Worm (Caenorhabditis elegans): ENCODE results near the gene M02B7.2.

M02B7.2 gene

DNA sequence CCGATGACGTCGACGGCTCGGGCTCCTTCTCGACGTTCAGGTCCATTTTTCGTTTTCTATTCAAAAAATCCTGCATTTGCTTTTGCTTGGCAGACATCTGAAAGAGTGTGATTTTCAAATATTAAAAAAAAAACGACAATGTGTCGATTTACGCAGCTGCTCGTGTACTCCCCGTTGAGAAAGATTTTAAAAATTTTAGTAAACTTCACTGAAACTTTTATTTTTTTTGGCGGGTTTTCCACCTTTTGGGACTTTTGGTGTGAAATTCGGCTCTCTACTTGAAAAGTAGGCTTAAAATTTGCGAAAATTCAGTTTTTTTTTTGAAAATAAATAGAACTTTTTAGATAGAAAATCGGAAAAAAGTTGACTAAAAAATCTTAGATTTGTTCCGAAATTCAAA is 3.7 kb downstream of the M02B7.2 start, which contains the start of gene M02B7.7:
TSS of gene M02B7.7 (minus strand) at position 101 of the 400 bp plus-strand sequence.
- TF ChIP-seq W03F9.2 (tag; optimal IDR thresholded peaks at IDR 0.05) (no peak), him-1 (tag; optimal IDR thresholded peaks at IDR 0.05) (no peak), dao-5 (tag; optimal IDR thresholded peaks at IDR 0.05) (no peak)

DNA sequence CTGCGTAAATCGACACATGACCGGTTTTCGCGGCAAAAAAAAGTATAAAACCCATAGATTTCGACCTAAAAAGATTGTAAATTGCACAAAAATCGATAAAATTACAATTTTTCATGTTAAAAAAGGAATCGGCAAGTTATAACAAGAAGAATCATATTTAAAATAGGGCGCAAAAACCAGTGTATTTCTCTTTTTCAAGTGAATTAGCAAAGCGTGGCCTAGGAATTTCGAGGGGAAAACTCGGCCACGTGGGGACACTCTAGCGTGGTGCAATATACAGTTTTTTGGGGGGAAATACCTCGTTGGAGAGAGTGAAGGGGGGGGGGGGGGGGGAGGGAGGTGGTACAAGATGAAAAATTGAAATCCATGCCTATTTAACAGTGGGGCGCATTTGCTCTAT is 4.2 kb downstream of the M02B7.2 start:
- TF ChIP-seq W03F9.2 (tag; optimal IDR thresholded peaks at IDR 0.05): no peak
- no peak for TF ChIP-seq dao-5 (tag; optimal IDR thresholded peaks at IDR 0.05)
- TF ChIP-seq him-1 (tag; optimal IDR thresholded peaks at IDR 0.05): no peak

- TF ChIP-seq W03F9.2 (tag; optimal IDR thresholded peaks at IDR 0.05): no peak
- TF ChIP-seq dao-5 (tag; optimal IDR thresholded peaks at IDR 0.05): no peak
- TF ChIP-seq him-1 (tag; optimal IDR thresholded peaks at IDR 0.05): no peak
Observed at ce11 chrIV:3812812-3813211, 9.4 kb downstream of the M02B7.2 start.

ce11 chrIV:3814553-3815258 is 11.3 kb downstream of the M02B7.2 start:
- no peak for TF ChIP-seq dao-5 (tag; optimal IDR thresholded peaks at IDR 0.05)
- no peak for TF ChIP-seq him-1 (tag; optimal IDR thresholded peaks at IDR 0.05)
- no peak for TF ChIP-seq W03F9.2 (tag; optimal IDR thresholded peaks at IDR 0.05)

DNA sequence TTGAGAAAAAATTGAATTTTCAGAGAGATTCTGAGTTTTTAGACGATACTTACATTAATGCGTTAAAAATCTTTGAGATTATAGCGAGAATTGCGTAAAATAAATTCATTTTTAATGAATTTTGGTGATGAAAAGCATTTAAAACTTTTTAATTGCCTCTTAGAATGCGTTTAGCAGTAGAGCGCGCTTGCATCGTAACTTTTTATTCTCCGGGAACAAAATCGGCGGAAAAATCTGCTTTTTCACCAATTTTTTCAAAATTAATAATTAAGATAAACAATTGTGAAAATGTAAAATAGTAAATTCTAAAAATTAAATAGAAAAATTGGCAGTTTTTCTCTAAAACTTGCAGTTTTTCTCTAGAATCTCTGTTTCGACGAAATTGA is 11.9 kb downstream of the M02B7.2 start:
- TF ChIP-seq dao-5 (tag; optimal IDR thresholded peaks at IDR 0.05): no peak
- no peak for TF ChIP-seq him-1 (tag; optimal IDR thresholded peaks at IDR 0.05)
- TF ChIP-seq W03F9.2 (tag; optimal IDR thresholded peaks at IDR 0.05): no peak

DNA sequence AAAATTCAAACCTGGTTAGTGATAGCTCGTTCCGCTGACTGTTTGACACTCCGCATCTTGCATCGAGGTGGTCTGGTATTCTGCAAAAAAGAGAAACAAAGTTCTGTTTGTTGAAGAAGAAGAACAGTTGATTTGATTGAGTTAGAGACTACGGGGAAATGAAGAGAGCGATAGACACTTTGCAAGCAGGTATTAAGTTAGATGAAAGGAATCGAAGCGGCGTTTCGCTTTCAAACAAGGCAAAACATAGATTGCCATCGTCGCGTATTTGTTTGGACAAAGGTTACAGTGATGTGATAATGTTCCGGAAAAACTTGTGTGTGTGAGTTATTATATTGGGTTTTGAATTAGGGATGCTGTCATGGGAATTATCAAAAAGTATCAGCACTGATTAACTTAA is 13.9 kb downstream of the M02B7.2 start:
- TF ChIP-seq him-1 (tag; optimal IDR thresholded peaks at IDR 0.05) (no peak), dao-5 (tag; optimal IDR thresholded peaks at IDR 0.05) (no peak), W03F9.2 (tag; optimal IDR thresholded peaks at IDR 0.05) (no peak)

DNA sequence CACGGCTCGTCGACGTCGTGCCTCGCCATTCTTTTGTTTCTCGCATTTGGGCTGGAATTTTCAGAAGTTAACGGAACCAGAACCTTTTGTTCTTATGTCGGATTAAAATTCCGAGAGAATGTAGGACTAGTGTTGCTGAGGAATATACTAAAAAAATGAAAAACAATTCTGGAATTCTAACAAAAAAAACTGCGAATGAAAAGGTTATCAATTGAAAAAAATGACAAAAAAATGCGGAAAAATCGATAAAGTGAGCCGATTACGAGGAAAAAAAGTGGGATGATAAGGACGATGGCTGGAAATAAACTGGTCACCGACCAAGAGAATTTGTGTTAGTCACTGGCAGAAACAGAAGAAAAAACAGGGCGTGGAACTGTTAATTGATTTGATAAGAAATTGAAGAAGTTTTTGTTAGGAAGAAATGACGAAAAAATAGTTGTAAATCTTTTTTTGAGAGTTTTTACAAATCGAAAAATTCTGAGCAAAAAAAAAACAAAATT is 15.9 kb downstream of the M02B7.2 start, which contains the start of gene bris-1:
TSS of gene bris-1 (minus strand) at position 51 of the 500 bp plus-strand sequence.
- no peak for TF ChIP-seq him-1 (tag; optimal IDR thresholded peaks at IDR 0.05)
- no peak for TF ChIP-seq W03F9.2 (tag; optimal IDR thresholded peaks at IDR 0.05)
- no peak for TF ChIP-seq dao-5 (tag; optimal IDR thresholded peaks at IDR 0.05)

- TF ChIP-seq him-1 (tag; optimal IDR thresholded peaks at IDR 0.05): no peak
- no peak for TF ChIP-seq W03F9.2 (tag; optimal IDR thresholded peaks at IDR 0.05)
- TF ChIP-seq dao-5 (tag; optimal IDR thresholded peaks at IDR 0.05): no peak
Observed at ce11 chrIV:3820133-3820532, 16.8 kb downstream of the M02B7.2 start.

- TF ChIP-seq W03F9.2 (tag; optimal IDR thresholded peaks at IDR 0.05) (no peak), him-1 (tag; optimal IDR thresholded peaks at IDR 0.05) (no peak), dao-5 (tag; optimal IDR thresholded peaks at IDR 0.05) (no peak)
Observed at ce11 chrIV:3821554-3821953, 18.2 kb downstream of the M02B7.2 start.

- no peak for TF ChIP-seq W03F9.2 (tag; optimal IDR thresholded peaks at IDR 0.05)
- TF ChIP-seq dao-5 (tag; optimal IDR thresholded peaks at IDR 0.05): no peak
- TF ChIP-seq him-1 (tag; optimal IDR thresholded peaks at IDR 0.05): no peak
Observed at ce11 chrIV:3824720-3825119, 21.3 kb downstream of the M02B7.2 start.

- TF ChIP-seq W03F9.2 (tag; optimal IDR thresholded peaks at IDR 0.05) (no peak), dao-5 (tag; optimal IDR thresholded peaks at IDR 0.05) (no peak), him-1 (tag; optimal IDR thresholded peaks at IDR 0.05) (no peak)
Observed at ce11 chrIV:3825388-3825787, 22.0 kb downstream of the M02B7.2 start.

ce11 chrIV:3826590-3827128 is 23.3 kb downstream of the M02B7.2 start, which contains the start of gene F28F9.3:
F28F9.3 (plus strand) TSS chrIV:3826890.
- TF ChIP-seq him-1 (tag; optimal IDR thresholded peaks at IDR 0.05) (no peak), W03F9.2 (tag; optimal IDR thresholded peaks at IDR 0.05) (no peak)

DNA sequence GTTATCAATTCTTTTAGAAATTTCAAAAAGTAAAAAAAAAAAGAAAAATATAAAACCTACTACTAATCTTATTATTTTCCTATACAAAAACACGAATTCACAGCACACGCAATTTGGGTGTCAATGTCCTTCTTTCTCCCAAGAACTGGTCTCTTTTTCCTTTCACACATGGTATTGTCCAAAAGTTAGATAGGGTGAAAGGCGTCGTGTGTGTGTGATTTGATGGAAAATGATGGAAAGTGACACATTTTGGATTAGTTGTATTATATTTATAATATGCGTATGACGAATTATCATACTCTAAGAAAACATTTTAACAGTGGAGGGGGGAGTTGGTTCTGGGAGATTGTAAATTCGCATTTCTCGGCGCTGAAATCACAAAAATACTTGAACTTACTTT is 24.3 kb downstream of the M02B7.2 start:
- TF ChIP-seq him-1 (tag; optimal IDR thresholded peaks at IDR 0.05) (no peak), W03F9.2 (tag; optimal IDR thresholded peaks at IDR 0.05) (no peak), dao-5 (tag; optimal IDR thresholded peaks at IDR 0.05) (no peak)

- TF ChIP-seq dao-5 (tag; optimal IDR thresholded peaks at IDR 0.05) (no peak), him-1 (tag; optimal IDR thresholded peaks at IDR 0.05) (no peak), W03F9.2 (tag; optimal IDR thresholded peaks at IDR 0.05) (no peak)
Observed at ce11 chrIV:3832040-3832439, 28.7 kb downstream of the M02B7.2 start.

Measured in whole organism, L4/young adult.